Worm (Caenorhabditis elegans) whole organism, young adult: ENCODE data around the gene dao-2.

Source experiments
- B0336.3 ChIP-seq: fragments of 200-800 bp; sonication (Bioruptor generic); IDR thresholded peaks from 2 replicates; pipeline ENCODE4 v1.3.6; 2022; ENCODE audit warnings: missing genetic modification characterization, missing compliant biosample characterization
- C17E4.6 ChIP-seq: fragments of 200-800 bp; sonication (Bioruptor generic); IDR thresholded peaks from 2 replicates; pipeline ENCODE4 v1.3.6; 2022; ENCODE audit warnings: missing genetic modification reagents, missing genetic modification characterization, missing compliant biosample characterization
- F22D6.2 ChIP-seq: sonication (generic microtip); optimal IDR thresholded peaks from 2 replicates; lab custom pipeline; 2016; ENCODE audit warnings: mild to moderate bottlenecking, missing genetic modification characterization, missing compliant biosample characterization
- K12H6.12 ChIP-seq: fragments of 200-800 bp; sonication (Bioruptor generic); optimal IDR thresholded peaks from 2 replicates; lab custom pipeline; 2018; ENCODE audit warnings: mild to moderate bottlenecking, missing genetic modification characterization, missing compliant biosample characterization
- T26A5.8 ChIP-seq: sonication (generic microtip); optimal IDR thresholded peaks from 2 replicates; lab custom pipeline; 2016; ENCODE audit warnings: missing genetic modification characterization, missing compliant biosample characterization
- ama-1 ChIP-seq, 3 experiments: fragments of 150-350 bp in 1 of 3; sonication (generic microtip) in 2 of 3; optimal IDR thresholded peaks; 2 replicates each; lab custom pipeline; 2014 to 2018; ENCODE audit warnings: missing biosample characterization in 2 of 3, missing genetic modification characterization in 2 of 3, missing genetic modification reagents in 2 of 3
- aptf-2 ChIP-seq: fragments of 200-800 bp; sonication (Bioruptor generic); conservative IDR thresholded peaks from 2 replicates; pipeline ENCODE4 v1.3.6; 2022; ENCODE audit warnings: missing genetic modification reagents, missing genetic modification characterization, missing compliant biosample characterization
- aptf-3 ChIP-seq: fragments of 200-800 bp; sonication (Bioruptor generic); IDR thresholded peaks from 2 replicates; pipeline ENCODE4 v1.3.6; 2022; ENCODE audit warnings: missing genetic modification characterization, missing compliant biosample characterization
- atf-7 ChIP-seq: sonication (generic microtip); optimal IDR thresholded peaks from 2 replicates; lab custom pipeline; 2017; ENCODE audit warnings: mild to moderate bottlenecking, missing genetic modification characterization, missing compliant biosample characterization
- bed-2 ChIP-seq: fragments of 200-800 bp; sonication (Bioruptor generic); IDR thresholded peaks from 2 replicates; pipeline ENCODE4 v1.3.6; 2022; ENCODE audit warnings: missing genetic modification reagents, missing genetic modification characterization, missing compliant biosample characterization
- ceh-100 ChIP-seq: fragments of 200-800 bp; sonication (Bioruptor generic); IDR thresholded peaks from 2 replicates; pipeline ENCODE4 v1.3.6; 2022; ENCODE audit warnings: missing genetic modification reagents, missing genetic modification characterization, missing compliant biosample characterization
- ceh-58 ChIP-seq: fragments of 200-800 bp; sonication (Bioruptor generic); IDR thresholded peaks from 2 replicates; pipeline ENCODE4 v1.3.6; 2022; ENCODE audit warnings: missing genetic modification characterization, missing compliant biosample characterization
- ceh-91 ChIP-seq: fragments of 200-800 bp; sonication (Bioruptor generic); IDR thresholded peaks from 2 replicates; pipeline ENCODE4 v1.3.6; 2022; ENCODE audit warnings: missing genetic modification reagents, missing genetic modification characterization, missing compliant biosample characterization
- hmg-1.2 ChIP-seq: fragments of 200-800 bp; sonication (Bioruptor generic); IDR thresholded peaks from 2 replicates; pipeline ENCODE4 v1.3.6; 2022; ENCODE audit warnings: missing genetic modification reagents, missing genetic modification characterization, missing compliant biosample characterization
- hrde-1 ChIP-seq: sonication (generic microtip); optimal IDR thresholded peaks from 2 replicates; lab custom pipeline; 2016; ENCODE audit warnings: missing genetic modification characterization, mild to moderate bottlenecking, missing compliant biosample characterization, moderate library complexity, missing genotype, missing genetic modification reagents, borderline replicate concordance
- hsf-1 ChIP-seq: fragments of 200-800 bp; sonication (Bioruptor generic); IDR thresholded peaks from 2 replicates; pipeline ENCODE4 v1.3.6; 2022; ENCODE audit warnings: missing genetic modification reagents, missing genetic modification characterization, missing compliant biosample characterization
- let-526 ChIP-seq: fragments of 200-800 bp; sonication (Bioruptor generic); IDR thresholded peaks from 2 replicates; pipeline ENCODE4 v1.3.6; 2022; ENCODE audit warnings: missing genetic modification reagents, missing genetic modification characterization, missing compliant biosample characterization
- lin-35 ChIP-seq, 3 experiments: fragments of 150-350 bp in 2 of 3; sonication (generic microtip) in 1 of 3; optimal IDR thresholded peaks; 2 replicates each; lab custom pipeline; 2014 to 2018; ENCODE audit warnings: missing biosample characterization in 3 of 3, missing genetic modification characterization in 3 of 3, missing genetic modification reagents in 3 of 3
- lsl-1 ChIP-seq: fragments of 200-800 bp; sonication (Bioruptor generic); optimal IDR thresholded peaks from 2 replicates; lab custom pipeline; 2018; ENCODE audit warnings: mild to moderate bottlenecking, missing genetic modification characterization, moderate library complexity, missing compliant biosample characterization
- lsy-27 ChIP-seq: sonication (generic microtip); optimal IDR thresholded peaks from 2 replicates; lab custom pipeline; 2017; ENCODE audit warnings: missing genetic modification characterization, mild to moderate bottlenecking, missing compliant biosample characterization, antibody characterized with exemption, missing genotype, borderline replicate concordance; ENCODE audit not compliant: insufficient read depth
- madf-10 ChIP-seq: sonication (generic microtip); optimal IDR thresholded peaks from 2 replicates; lab custom pipeline; 2016; ENCODE audit warnings: mild to moderate bottlenecking, missing genetic modification characterization, missing compliant biosample characterization
- mcd-1 ChIP-seq: fragments of 200-800 bp; sonication (Bioruptor generic); IDR thresholded peaks from 2 replicates; pipeline ENCODE4 v1.3.6; 2022; ENCODE audit warnings: missing genetic modification reagents, missing genetic modification characterization, missing compliant biosample characterization
- mes-4 ChIP-seq: sonication (generic microtip); optimal IDR thresholded peaks from 2 replicates; lab custom pipeline; 2016; ENCODE audit warnings: missing genotype, missing genetic modification characterization, missing compliant biosample characterization
- nfya-1 ChIP-seq: sonication (generic microtip); optimal IDR thresholded peaks from 2 replicates; lab custom pipeline; 2017; ENCODE audit warnings: antibody characterized with exemption, missing compliant biosample characterization, missing genetic modification characterization, borderline replicate concordance; ENCODE audit not compliant: insufficient read depth
- nfya-2 ChIP-seq: fragments of 200-800 bp; sonication (Bioruptor generic); IDR thresholded peaks from 2 replicates; pipeline ENCODE4 v1.3.6; 2022; ENCODE audit warnings: missing genetic modification reagents, missing genetic modification characterization, missing compliant biosample characterization
- rcor-1 ChIP-seq: fragments of 200-800 bp; sonication (Bioruptor generic); IDR thresholded peaks from 2 replicates; pipeline ENCODE4 v1.3.6; 2022; ENCODE audit warnings: missing genetic modification reagents, missing genetic modification characterization, missing compliant biosample characterization
- sea-2 ChIP-seq: fragments of 200-800 bp; sonication (Bioruptor generic); IDR thresholded peaks from 2 replicates; pipeline ENCODE4 v1.3.6; 2022; ENCODE audit warnings: missing genetic modification characterization, missing compliant biosample characterization
- snpc-4 ChIP-seq, 5 experiments: fragments of 150-350 bp in 1 of 5; sonication (generic microtip) in 4 of 5; optimal IDR thresholded peaks; 2 replicates each; lab custom pipeline; 2014 to 2018; ENCODE audit warnings: missing genetic modification characterization in 5 of 5, missing biosample characterization in 3 of 5, antibody characterized with exemption in 2 of 5, mild to moderate bottlenecking in 2 of 5, missing compliant biosample characterization in 2 of 5, missing genotype in 2 of 5, moderate library complexity in 2 of 5, missing genetic modification reagents in 1 of 5
- tbp1 ChIP-seq: fragments of 200-800 bp; sonication (Bioruptor generic); optimal IDR thresholded peaks from 2 replicates; lab custom pipeline; 2018; ENCODE audit warnings: mild to moderate bottlenecking, missing genetic modification characterization, missing compliant biosample characterization
- zfh-2 ChIP-seq: fragments of 200-800 bp; sonication (Bioruptor generic); conservative IDR thresholded peaks from 2 replicates; pipeline ENCODE4 v1.3.6; 2022; ENCODE audit warnings: missing genetic modification reagents, missing genetic modification characterization, missing compliant biosample characterization
- ztf-22 ChIP-seq: fragments of 200-800 bp; sonication (Bioruptor generic); optimal IDR thresholded peaks from 2 replicates; lab custom pipeline; 2018; ENCODE audit warnings: mild to moderate bottlenecking, missing genetic modification characterization, moderate library complexity, missing compliant biosample characterization
- ztf-26 ChIP-seq: sonication (generic microtip); optimal IDR thresholded peaks from 2 replicates; lab custom pipeline; 2017; ENCODE audit warnings: missing genetic modification characterization, missing compliant biosample characterization
- ztf-6 ChIP-seq: fragments of 200-800 bp; sonication (Bioruptor generic); IDR thresholded peaks from 2 replicates; pipeline ENCODE4 v1.3.6; 2022; ENCODE audit warnings: missing genetic modification reagents, missing genetic modification characterization, missing compliant biosample characterization

dao-2 gene

DNA sequence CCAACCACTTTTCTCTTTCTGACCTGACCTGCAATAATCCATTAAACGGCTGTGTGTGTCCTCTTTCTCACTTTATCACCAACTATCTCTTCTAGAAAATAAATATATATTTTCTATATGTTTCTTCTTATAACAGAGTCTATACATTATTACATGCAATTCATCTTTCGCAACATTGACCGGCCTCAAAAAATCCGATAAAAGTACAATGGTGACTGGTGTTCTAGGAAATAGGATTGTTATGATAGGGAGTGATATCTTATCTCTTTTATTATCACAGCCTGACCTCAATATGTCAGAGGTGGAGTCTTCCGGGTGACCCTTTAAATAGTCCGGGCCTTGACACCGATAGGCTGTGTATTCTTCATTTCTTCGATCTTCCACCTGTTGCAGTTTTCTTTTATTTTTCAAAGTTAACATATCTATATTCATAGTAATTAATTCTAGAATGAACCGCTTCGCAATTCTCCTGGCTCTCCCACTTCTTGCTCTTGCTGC, at the start of gene dao-2:
TSS of gene dao-2 (plus strand) at position 448 of the 498 bp plus-strand sequence.
- TF ChIP-seq aptf-2 (GFP tag; lab: Robert Waterston, UW) (no peak), zfh-2 (GFP tag; lab: Robert Waterston, UW) (no peak), lsy-27 (tag; lab: Kevin White, UChicago) (no peak), mes-4 (tag; lab: Kevin White, UChicago) (no peak), B0336.3 (GFP tag; lab: Robert Waterston, UW) (no peak), ama-1 (optimal IDR thresholded peaks at IDR 0.05; lab: Kevin White, UChicago) (no peak), ama-1 (GFP tag; optimal IDR thresholded peaks at IDR 0.05; lab: Kevin White, UChicago) (no peak), hsf-1 (GFP tag; lab: Robert Waterston, UW) (no peak), nfya-1 (no peak), let-526 (GFP tag; lab: Robert Waterston, UW) (no peak), snpc-4 (GFP tag; optimal IDR thresholded peaks at IDR 0.05; lab: Kevin White, UChicago) (no peak), snpc-4 (tag; optimal IDR thresholded peaks at IDR 0.05; lab: Kevin White, UChicago) (no peak), madf-10 (tag; lab: Kevin White, UChicago) (no peak), hrde-1 (tag; lab: Kevin White, UChicago) (no peak), ceh-100 (no peak), ztf-6 (no peak), C17E4.6 (GFP tag; lab: Robert Waterston, UW) (no peak), F22D6.2 (no peak), bed-2 (no peak), K12H6.12 (no peak), atf-7 (no peak), aptf-3 (GFP tag; lab: Robert Waterston, UW) (no peak)

DNA sequence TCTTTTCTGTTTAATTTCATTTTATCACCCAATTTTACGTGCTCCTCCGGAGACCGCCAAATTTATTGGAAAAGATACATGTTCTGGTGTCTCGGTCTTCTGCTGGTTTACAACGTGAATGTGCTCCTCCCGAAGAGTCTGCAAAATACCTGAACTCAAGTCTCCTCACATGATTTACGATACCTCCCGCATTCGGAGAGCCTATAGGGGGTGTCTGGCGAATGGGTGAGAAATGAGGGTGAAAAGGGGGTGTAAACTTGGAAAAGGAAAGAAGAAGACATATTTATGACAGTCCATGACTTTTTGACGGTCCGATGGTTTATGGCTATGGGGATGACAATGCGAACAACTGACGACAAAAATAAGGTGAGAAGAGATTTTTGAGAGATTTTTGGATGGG, 46.5 kb upstream of the dao-2 start:
- TF ChIP-seq B0336.3 (GFP tag; lab: Robert Waterston, UW) (no peak), sea-2 (GFP tag; lab: Robert Waterston, UW) (no peak), tbp1 (no peak), ceh-58 (GFP tag; lab: Robert Waterston, UW) (no peak), lsl-1 (GFP tag; lab: Kevin White, UChicago) (no peak), C17E4.6 (GFP tag; lab: Robert Waterston, UW) (no peak), lin-35 (GFP tag; optimal IDR thresholded peaks at IDR 0.05; lab: Kevin White, UChicago) (no peak), ztf-26 (tag; lab: Kevin White, UChicago) (no peak), mcd-1 (no peak), hmg-1.2 (GFP tag; lab: Robert Waterston, UW) (no peak), rcor-1 (no peak), mes-4 (tag; lab: Kevin White, UChicago) (no peak), nfya-2 (GFP tag; lab: Robert Waterston, UW) (no peak), ceh-91 (GFP tag; lab: Robert Waterston, UW) (no peak)

DNA sequence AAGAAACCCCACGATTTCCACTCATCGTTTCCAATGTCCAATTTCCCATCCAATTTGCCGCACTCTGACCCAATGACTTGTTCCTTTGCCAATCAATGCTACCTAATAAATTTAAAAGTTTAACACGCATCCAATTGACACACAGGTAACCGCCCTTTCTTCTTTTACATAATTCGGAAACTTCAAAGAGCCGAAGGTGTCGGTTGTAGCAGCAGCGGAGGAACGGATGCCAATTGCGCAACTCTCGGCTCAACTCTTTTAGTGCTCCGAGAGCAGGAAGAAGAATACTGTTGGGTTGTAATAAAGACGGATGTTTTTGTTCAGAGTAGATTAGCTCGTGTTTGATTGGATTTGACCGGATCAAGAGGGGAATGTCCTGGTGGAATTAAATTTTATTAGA, 45.5 kb upstream of the dao-2 start:
- TF ChIP-seq T26A5.8 (tag; lab: Kevin White, UChicago) (no peak), nfya-2 (GFP tag; lab: Robert Waterston, UW) (no peak), ztf-22 (GFP tag; lab: Kevin White, UChicago) (no peak)
- TF ChIP-seq, all 124 proteins: peak for 0
